Worm (Caenorhabditis elegans) whole organism, young adult: ENCODE results near the gene T24H10.4.

ENCODE experiments used
- B0035.1 ChIP-seq: sonication (generic microtip); optimal IDR thresholded peaks from 2 replicates; lab custom pipeline; 2016; ENCODE audit warnings: missing genetic modification characterization, mild to moderate bottlenecking, missing compliant biosample characterization, missing genotype, missing genetic modification reagents
- B0261.1 ChIP-seq: sonication (generic microtip); optimal IDR thresholded peaks from 2 replicates; lab custom pipeline; 2016; ENCODE audit warnings: mild to moderate bottlenecking, missing genetic modification characterization, moderate library complexity, missing compliant biosample characterization
- C06A6.2 ChIP-seq: fragments of 200-800 bp; sonication (Bioruptor generic); conservative IDR thresholded peaks from 2 replicates; pipeline ENCODE4 v1.3.6; 2022; ENCODE audit warnings: missing genetic modification characterization, missing compliant biosample characterization
- C17E4.6 ChIP-seq: fragments of 200-800 bp; sonication (Bioruptor generic); IDR thresholded peaks from 2 replicates; pipeline ENCODE4 v1.3.6; 2022; ENCODE audit warnings: missing genetic modification reagents, missing genetic modification characterization, missing compliant biosample characterization
- D2030.7 ChIP-seq: fragments of 200-800 bp; sonication (Bioruptor generic); IDR thresholded peaks from 2 replicates; pipeline ENCODE4 v1.3.6; 2022; ENCODE audit warnings: missing genetic modification reagents, missing genetic modification characterization, missing compliant biosample characterization
- F10E7.11 ChIP-seq: sonication (generic microtip); optimal IDR thresholded peaks from 2 replicates; lab custom pipeline; 2017; ENCODE audit warnings: mild to moderate bottlenecking, missing genetic modification characterization, moderate library complexity, missing compliant biosample characterization
- F23B12.7 ChIP-seq: sonication (generic microtip); optimal IDR thresholded peaks from 2 replicates; lab custom pipeline; 2017; ENCODE audit warnings: missing genetic modification characterization, mild to moderate bottlenecking, missing compliant biosample characterization, antibody characterized with exemption, moderate library complexity; ENCODE audit not compliant: insufficient read depth
- F33H1.4 ChIP-seq: fragments of 200-800 bp; sonication (Bioruptor generic); IDR thresholded peaks from 2 replicates; pipeline ENCODE4 v1.3.6; 2022; ENCODE audit warnings: missing genetic modification reagents, missing genetic modification characterization, missing compliant biosample characterization
- F55B11.4 ChIP-seq: sonication (generic microtip); optimal IDR thresholded peaks from 2 replicates; lab custom pipeline; 2016; ENCODE audit warnings: missing compliant biosample characterization, missing genetic modification characterization, borderline replicate concordance; ENCODE audit not compliant: insufficient read depth
- K12H6.12 ChIP-seq: fragments of 200-800 bp; sonication (Bioruptor generic); optimal IDR thresholded peaks from 2 replicates; lab custom pipeline; 2018; ENCODE audit warnings: mild to moderate bottlenecking, missing genetic modification characterization, missing compliant biosample characterization
- Y53F4B.3 ChIP-seq: fragments of 200-800 bp; sonication (Bioruptor generic); IDR thresholded peaks from 2 replicates; pipeline ENCODE4 v1.3.6; 2022; ENCODE audit warnings: missing genetic modification reagents, missing genetic modification characterization, missing compliant biosample characterization
- Y53G8AR.9 ChIP-seq: fragments of 200-800 bp; sonication (Bioruptor generic); conservative IDR thresholded peaks from 2 replicates; pipeline ENCODE4 v1.3.6; 2022; ENCODE audit warnings: missing genetic modification reagents, missing genetic modification characterization, missing compliant biosample characterization
- Y79H2A.3 ChIP-seq: fragments of 200-800 bp; sonication (Bioruptor generic); conservative IDR thresholded peaks from 2 replicates; pipeline ENCODE4 v1.3.6; 2022; ENCODE audit warnings: missing genetic modification reagents, missing genetic modification characterization, missing compliant biosample characterization
- Y95B8A.8 ChIP-seq: fragments of 200-800 bp; sonication (Bioruptor generic); IDR thresholded peaks from 2 replicates; pipeline ENCODE4 v1.3.6; 2022; ENCODE audit warnings: missing genetic modification reagents, missing genetic modification characterization, missing compliant biosample characterization
- aptf-2 ChIP-seq: fragments of 200-800 bp; sonication (Bioruptor generic); conservative IDR thresholded peaks from 2 replicates; pipeline ENCODE4 v1.3.6; 2022; ENCODE audit warnings: missing genetic modification reagents, missing genetic modification characterization, missing compliant biosample characterization
- attf-6 ChIP-seq: fragments of 200-800 bp; sonication (Bioruptor generic); IDR thresholded peaks from 2 replicates; pipeline ENCODE4 v1.3.6; 2022; ENCODE audit warnings: missing genetic modification reagents, missing genetic modification characterization, missing compliant biosample characterization
- ceh-100 ChIP-seq: fragments of 200-800 bp; sonication (Bioruptor generic); IDR thresholded peaks from 2 replicates; pipeline ENCODE4 v1.3.6; 2022; ENCODE audit warnings: missing genetic modification reagents, missing genetic modification characterization, missing compliant biosample characterization
- ceh-40 ChIP-seq: fragments of 200-800 bp; sonication (Bioruptor generic); IDR thresholded peaks from 2 replicates; pipeline ENCODE4 v1.3.6; 2022; ENCODE audit warnings: missing genetic modification characterization, missing compliant biosample characterization
- ceh-79 ChIP-seq: sonication (generic microtip); optimal IDR thresholded peaks from 2 replicates; lab custom pipeline; 2017; ENCODE audit warnings: mild to moderate bottlenecking, missing genetic modification characterization, missing compliant biosample characterization
- ceh-91 ChIP-seq: fragments of 200-800 bp; sonication (Bioruptor generic); IDR thresholded peaks from 2 replicates; pipeline ENCODE4 v1.3.6; 2022; ENCODE audit warnings: missing genetic modification reagents, missing genetic modification characterization, missing compliant biosample characterization
- chd-7 ChIP-seq: sonication (generic microtip); optimal IDR thresholded peaks from 2 replicates; lab custom pipeline; 2016; ENCODE audit warnings: mild to moderate bottlenecking, missing genetic modification characterization, moderate library complexity, missing compliant biosample characterization
- dpff-1 ChIP-seq: sonication (generic microtip); optimal IDR thresholded peaks from 2 replicates; lab custom pipeline; 2017; ENCODE audit warnings: mild to moderate bottlenecking, missing genetic modification characterization, missing compliant biosample characterization
- efl-1 ChIP-seq: fragments of 150-350 bp; optimal IDR thresholded peaks from 2 replicates; lab custom pipeline; 2014; ENCODE audit warnings: missing biosample characterization, missing genetic modification reagents, missing genetic modification characterization
- ekl-4 ChIP-seq: fragments of 200-800 bp; sonication (Bioruptor generic); IDR thresholded peaks from 2 replicates; pipeline ENCODE4 v1.3.6; 2022; ENCODE audit warnings: missing genetic modification reagents, missing genetic modification characterization, missing compliant biosample characterization
- ets-4 ChIP-seq: fragments of 200-800 bp; sonication (Bioruptor generic); optimal IDR thresholded peaks from 2 replicates; lab custom pipeline; 2018; ENCODE audit warnings: mild to moderate bottlenecking, missing genetic modification characterization, missing compliant biosample characterization
- hmg-20 ChIP-seq: fragments of 200-800 bp; sonication (Bioruptor generic); IDR thresholded peaks from 2 replicates; pipeline ENCODE4 v1.3.6; 2022; ENCODE audit warnings: missing genetic modification reagents, missing genetic modification characterization, missing compliant biosample characterization
- hsf-1 ChIP-seq: fragments of 200-800 bp; sonication (Bioruptor generic); IDR thresholded peaks from 2 replicates; pipeline ENCODE4 v1.3.6; 2022; ENCODE audit warnings: missing genetic modification reagents, missing genetic modification characterization, missing compliant biosample characterization
- lag-1 ChIP-seq: fragments of 200-800 bp; sonication (Bioruptor generic); IDR thresholded peaks from 2 replicates; pipeline ENCODE4 v1.3.6; 2022; ENCODE audit warnings: missing genetic modification reagents, missing genetic modification characterization, missing compliant biosample characterization
- lin-26 ChIP-seq: fragments of 200-800 bp; sonication (Bioruptor generic); IDR thresholded peaks from 2 replicates; pipeline ENCODE4 v1.3.6; 2022; ENCODE audit warnings: missing genetic modification reagents, missing genetic modification characterization, missing compliant biosample characterization
- lsl-1 ChIP-seq: fragments of 200-800 bp; sonication (Bioruptor generic); optimal IDR thresholded peaks from 2 replicates; lab custom pipeline; 2018; ENCODE audit warnings: mild to moderate bottlenecking, missing genetic modification characterization, moderate library complexity, missing compliant biosample characterization
- madf-10 ChIP-seq: sonication (generic microtip); optimal IDR thresholded peaks from 2 replicates; lab custom pipeline; 2016; ENCODE audit warnings: mild to moderate bottlenecking, missing genetic modification characterization, missing compliant biosample characterization
- madf-3 ChIP-seq: fragments of 200-800 bp; sonication (Bioruptor generic); IDR thresholded peaks from 2 replicates; pipeline ENCODE4 v1.3.6; 2022; ENCODE audit warnings: missing genetic modification reagents, missing genetic modification characterization, missing compliant biosample characterization
- nfya-2 ChIP-seq: fragments of 200-800 bp; sonication (Bioruptor generic); IDR thresholded peaks from 2 replicates; pipeline ENCODE4 v1.3.6; 2022; ENCODE audit warnings: missing genetic modification reagents, missing genetic modification characterization, missing compliant biosample characterization
- nhr-120 ChIP-seq: fragments of 200-800 bp; sonication (Bioruptor generic); IDR thresholded peaks from 2 replicates; pipeline ENCODE4 v1.3.6; 2022; ENCODE audit warnings: missing genetic modification characterization, missing compliant biosample characterization
- nhr-80 ChIP-seq: sonication (generic microtip); optimal IDR thresholded peaks from 2 replicates; lab custom pipeline; 2016; ENCODE audit warnings: missing genetic modification characterization, missing compliant biosample characterization
- pha-4 ChIP-seq: fragments of 150-350 bp; sonication (generic microtip); optimal IDR thresholded peaks from 2 replicates; lab custom pipeline; 2014; ENCODE audit warnings: missing biosample characterization, missing genetic modification reagents, missing genetic modification characterization
- rcor-1 ChIP-seq: fragments of 200-800 bp; sonication (Bioruptor generic); IDR thresholded peaks from 2 replicates; pipeline ENCODE4 v1.3.6; 2022; ENCODE audit warnings: missing genetic modification reagents, missing genetic modification characterization, missing compliant biosample characterization
- rec-8 ChIP-seq, 2 experiments: sonication (generic microtip); optimal IDR thresholded peaks; 2 replicates each; lab custom pipeline; 2016; ENCODE audit warnings: mild to moderate bottlenecking in 2 of 2, missing genetic modification characterization in 2 of 2, missing genetic modification reagents in 2 of 2, missing genotype in 2 of 2, missing biosample characterization in 1 of 2, missing compliant biosample characterization in 1 of 2, moderate library complexity in 1 of 2
- rpc-1 ChIP-seq, 2 experiments: fragments of 150-350 bp in 1 of 2; sonication (generic microtip) in 1 of 2; optimal IDR thresholded peaks; 2 replicates each; lab custom pipeline; 2014 to 2018; ENCODE audit warnings: missing biosample characterization in 1 of 2, missing genetic modification characterization in 1 of 2, missing genetic modification reagents in 1 of 2, missing genotype in 1 of 2
- somi-1 ChIP-seq: fragments of 200-800 bp; sonication (Bioruptor generic); optimal IDR thresholded peaks from 2 replicates; lab custom pipeline; 2018; ENCODE audit warnings: mild to moderate bottlenecking, missing genetic modification characterization, missing compliant biosample characterization
- tbp1 ChIP-seq: fragments of 200-800 bp; sonication (Bioruptor generic); optimal IDR thresholded peaks from 2 replicates; lab custom pipeline; 2018; ENCODE audit warnings: mild to moderate bottlenecking, missing genetic modification characterization, missing compliant biosample characterization
- unc-62 ChIP-seq: fragments of 150-350 bp; optimal IDR thresholded peaks from 2 replicates; lab custom pipeline; 2014; ENCODE audit warnings: missing biosample characterization, missing genetic modification reagents, missing genetic modification characterization
- xnd-1 ChIP-seq: sonication (generic microtip); optimal IDR thresholded peaks from 2 replicates; lab custom pipeline; 2016; ENCODE audit warnings: missing genotype, missing genetic modification reagents, missing genetic modification characterization, missing compliant biosample characterization
- zfh-2 ChIP-seq: fragments of 200-800 bp; sonication (Bioruptor generic); conservative IDR thresholded peaks from 2 replicates; pipeline ENCODE4 v1.3.6; 2022; ENCODE audit warnings: missing genetic modification reagents, missing genetic modification characterization, missing compliant biosample characterization
- zim-3 ChIP-seq: sonication (generic microtip); optimal IDR thresholded peaks from 2 replicates; lab custom pipeline; 2017; ENCODE audit warnings: mild to moderate bottlenecking, missing genetic modification characterization, moderate library complexity, missing compliant biosample characterization
- ztf-18 ChIP-seq: sonication (generic microtip); optimal IDR thresholded peaks from 2 replicates; lab custom pipeline; 2016; ENCODE audit warnings: missing genotype, mild to moderate bottlenecking, missing genetic modification characterization, missing compliant biosample characterization
- ztf-25 ChIP-seq: fragments of 200-800 bp; sonication (Bioruptor generic); IDR thresholded peaks from 2 replicates; pipeline ENCODE4 v1.3.6; 2022; ENCODE audit warnings: missing genetic modification reagents, missing genetic modification characterization, missing compliant biosample characterization
- ztf-6 ChIP-seq: fragments of 200-800 bp; sonication (Bioruptor generic); IDR thresholded peaks from 2 replicates; pipeline ENCODE4 v1.3.6; 2022; ENCODE audit warnings: missing genetic modification reagents, missing genetic modification characterization, missing compliant biosample characterization

T24H10.4 gene

ce11 chrII:9060332-9060840 lies 48.9 kb upstream of the T24H10.4 start (continued):
- TF ChIP-seq F10E7.11 (peak; percentile 27), attf-6 (no peak), D2030.7 (GFP tag; lab: Robert Waterston, UW) (no peak), aptf-2 (GFP tag; lab: Robert Waterston, UW) (no peak), unc-62 (GFP tag; lab: Kevin White, UChicago) (peak; percentile 65), nfya-2 (GFP tag; lab: Robert Waterston, UW) (no peak), rcor-1 (GFP tag; lab: Robert Waterston, UW) (peak; percentile 95), ekl-4 (0 out of 2 replicates have a peak, but pooled peaks have one; percentile 43), somi-1 (GFP tag; lab: Kevin White, UChicago) (peak; percentile 75), Y53F4B.3 (no peak), C06A6.2 (GFP tag; lab: Robert Waterston, UW) (peak; percentile 57; the same call in 1 of the 2 replicates), ceh-100 (GFP tag; lab: Robert Waterston, UW) (0 out of 2 replicates have a peak, but pooled peaks have one; percentile 12), xnd-1 (no peak), B0035.1 (no peak), C17E4.6 (0 out of 2 replicates have a peak, but pooled peaks have one; percentile 32), tbp1 (GFP tag; lab: Kevin White, UChicago) (peak; percentile 57), B0261.1 (tag; lab: Kevin White, UChicago) (no peak), zim-3 (no peak), Y79H2A.3 (GFP tag; lab: Robert Waterston, UW) (no peak), lag-1 (no peak), F33H1.4 (no peak), zfh-2 (GFP tag; lab: Robert Waterston, UW) (peak; percentile 98), ztf-18 (tag; lab: Kevin White, UChicago) (peak; percentile 54), chd-7 (tag; lab: Kevin White, UChicago) (peak; percentile 85), rec-8 (tag; optimal IDR thresholded peaks at IDR 0.05; lab: Kevin White, UChicago) (no peak), Y53G8AR.9 (no peak), ceh-91 (GFP tag; lab: Robert Waterston, UW) (peak; percentile 25; the same call in 1 of the 2 replicates), ceh-40 (GFP tag; lab: Robert Waterston, UW) (no peak), rpc-1 (optimal IDR thresholded peaks at IDR 0.05; lab: Kevin White, UChicago) (no peak), rpc-1 (tag; optimal IDR thresholded peaks at IDR 0.05; lab: Kevin White, UChicago) (no peak), K12H6.12 (tag; lab: Kevin White, UChicago) (peak; percentile 91), nhr-80 (tag; lab: Kevin White, UChicago) (peak; percentile 92), Y95B8A.8 (peak; percentile 59; the same call in 1 of the 2 replicates), madf-10 (peak; percentile 99), hmg-20 (0 out of 2 replicates have a peak, but pooled peaks have one; percentile 8), ztf-6 (GFP tag; lab: Robert Waterston, UW) (no peak), efl-1 (GFP tag; lab: Kevin White, UChicago) (no peak), hsf-1 (GFP tag; lab: Robert Waterston, UW) (0 out of 2 replicates have a peak, but pooled peaks have one; percentile 35), F23B12.7 (tag; lab: Kevin White, UChicago) (peak; percentile 37), F55B11.4 (no peak), ztf-25 (GFP tag; lab: Robert Waterston, UW) (no peak), dpff-1 (tag; lab: Kevin White, UChicago) (peak; percentile 9), lsl-1 (GFP tag; lab: Kevin White, UChicago) (no peak), ets-4 (GFP tag; lab: Kevin White, UChicago) (no peak), pha-4 (tag; lab: Kevin White, UChicago) (no peak), nhr-120 (GFP tag; lab: Robert Waterston, UW) (no peak), lin-26 (GFP tag; lab: Robert Waterston, UW) (no peak), ceh-79 (tag; lab: Kevin White, UChicago) (no peak), madf-3 (GFP tag; lab: Robert Waterston, UW) (peak; percentile 84)
